Worm (Caenorhabditis elegans): ENCODE results near the gene F58A6.2.

F58A6.2 gene

DNA sequence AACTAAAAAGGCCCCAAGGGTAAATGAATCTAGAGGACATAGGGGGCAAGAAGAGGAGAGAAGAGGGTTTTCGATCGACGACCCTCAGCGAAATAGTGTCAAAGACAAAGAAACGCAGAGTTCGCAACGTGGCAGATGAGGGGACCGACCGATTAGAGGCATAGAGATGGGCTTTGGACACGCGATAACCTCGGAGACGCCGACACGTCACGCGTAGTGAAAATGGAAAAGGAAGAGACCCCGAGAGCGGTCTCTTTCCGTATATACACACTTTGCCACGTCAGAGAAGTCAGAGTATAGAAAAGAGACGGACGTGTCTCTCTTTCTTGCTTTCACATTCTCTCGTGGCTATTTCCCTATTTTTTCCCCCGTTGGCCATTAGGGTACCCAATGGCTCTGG lies 45.0 kb downstream of the F58A6.2 start (continued):
- TF ChIP-seq nhr-28 (tag; optimal IDR thresholded peaks at IDR 0.05), result no peak
- no peak for TF ChIP-seq ztf-11 (tag; optimal IDR thresholded peaks at IDR 0.05)
- TF ChIP-seq nhr-23 (tag; optimal IDR thresholded peaks at IDR 0.05), result peak; percentile 49
- peak; percentile 40 for TF ChIP-seq fkh-10 (GFP tag; optimal IDR thresholded peaks at IDR 0.05)
- peak; percentile 34 for TF ChIP-seq nhr-76 (tag; optimal IDR thresholded peaks at IDR 0.05)
- peak; percentile 63 for TF ChIP-seq egl-5 (tag; optimal IDR thresholded peaks at IDR 0.05)
- TF ChIP-seq skn-1 (tag; optimal IDR thresholded peaks at IDR 0.05), result no peak
- TF ChIP-seq pha-4 (tag; optimal IDR thresholded peaks at IDR 0.05), result peak; percentile 28
- TF ChIP-seq nhr-77 (tag; optimal IDR thresholded peaks at IDR 0.05), result no peak
- TF ChIP-seq elt-2 (tag; optimal IDR thresholded peaks at IDR 0.05), result peak; percentile 61
- no peak for TF ChIP-seq ceh-9 (tag; optimal IDR thresholded peaks at IDR 0.05)
- TF ChIP-seq nhr-12 (tag; optimal IDR thresholded peaks at IDR 0.05), result no peak
- peak; percentile 52 for TF ChIP-seq elt-1 (tag; optimal IDR thresholded peaks at IDR 0.05)

DNA sequence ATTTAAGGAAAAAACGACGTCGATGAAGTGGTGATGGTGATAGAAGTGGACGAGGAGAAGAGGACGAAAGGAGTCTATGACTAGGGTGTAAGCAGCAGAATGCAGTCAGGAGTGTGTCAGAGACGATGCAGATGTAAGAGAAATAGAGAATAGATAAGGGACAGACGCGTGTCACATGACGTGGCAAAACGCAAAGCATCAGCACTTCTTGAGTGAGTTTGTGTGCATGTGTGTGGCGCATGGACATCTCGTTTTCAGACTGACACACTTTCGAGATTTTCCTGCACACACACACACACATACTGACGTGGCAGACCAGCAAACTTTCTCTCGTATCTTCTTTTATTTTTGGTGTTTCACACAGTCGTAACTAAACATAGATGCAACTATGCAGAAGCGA lies 45.9 kb downstream of the F58A6.2 start:
- TF ChIP-seq unc-62 (GFP tag; optimal IDR thresholded peaks at IDR 0.05), result no peak
- TF ChIP-seq elt-3 (tag; optimal IDR thresholded peaks at IDR 0.05), result no peak
- TF ChIP-seq sea-2 (GFP tag; optimal IDR thresholded peaks at IDR 0.05), result no peak
- peak; percentile 68 for TF ChIP-seq nhr-43 (tag; optimal IDR thresholded peaks at IDR 0.05; ENCODE audit: poor library complexity, severe bottlenecking)
- TF ChIP-seq ceh-82 (tag; optimal IDR thresholded peaks at IDR 0.05), result no peak
- TF ChIP-seq lin-39 (tag; optimal IDR thresholded peaks at IDR 0.05), result peak; percentile 30
- peak; percentile 39 for TF ChIP-seq ama-1 (optimal IDR thresholded peaks at IDR 0.05)
- TF ChIP-seq ztf-4 (tag; optimal IDR thresholded peaks at IDR 0.05), result no peak
- TF ChIP-seq egl-5 (tag; optimal IDR thresholded peaks at IDR 0.05), result no peak
- TF ChIP-seq fkh-10 (GFP tag; optimal IDR thresholded peaks at IDR 0.05), result no peak
- TF ChIP-seq mml-1 (tag; optimal IDR thresholded peaks at IDR 0.05), result no peak
- TF ChIP-seq unc-39 (tag; optimal IDR thresholded peaks at IDR 0.05), result no peak
- no peak for TF ChIP-seq nhr-12 (tag; optimal IDR thresholded peaks at IDR 0.05)
- no peak for TF ChIP-seq ztf-11 (tag; optimal IDR thresholded peaks at IDR 0.05)
- TF ChIP-seq nhr-25 (tag; optimal IDR thresholded peaks at IDR 0.05), result peak; percentile 51
- TF ChIP-seq ceh-28 (tag; optimal IDR thresholded peaks at IDR 0.05), result peak; percentile 11
- TF ChIP-seq ceh-16 (tag; optimal IDR thresholded peaks at IDR 0.05), result no peak
- peak; percentile 30 for TF ChIP-seq jun-1 (tag; optimal IDR thresholded peaks at IDR 0.05)
- TF ChIP-seq ZK546.5 (tag; optimal IDR thresholded peaks at IDR 0.05), result no peak
- no peak for TF ChIP-seq lsy-12 (tag; optimal IDR thresholded peaks at IDR 0.05)
- TF ChIP-seq R02D3.7 (tag; optimal IDR thresholded peaks at IDR 0.05), result no peak
- TF ChIP-seq mdl-1 (tag; optimal IDR thresholded peaks at IDR 0.05), result no peak
- peak; percentile 44 for TF ChIP-seq hmg-11 (tag; optimal IDR thresholded peaks at IDR 0.05)
- TF ChIP-seq eor-1 (tag; optimal IDR thresholded peaks at IDR 0.05), result no peak
- TF ChIP-seq nhr-237 (tag; optimal IDR thresholded peaks at IDR 0.05), result no peak
- TF ChIP-seq nhr-11 (tag; optimal IDR thresholded peaks at IDR 0.05), result no peak
- TF ChIP-seq fkh-2 (tag; optimal IDR thresholded peaks at IDR 0.05), result no peak
- TF ChIP-seq nfya-1 (tag; optimal IDR thresholded peaks at IDR 0.05; ENCODE audit: insufficient read depth), result peak; percentile 71
- no peak for TF ChIP-seq nhr-77 (tag; optimal IDR thresholded peaks at IDR 0.05)
- TF ChIP-seq aly-2 (tag; optimal IDR thresholded peaks at IDR 0.05), result no peak
- TF ChIP-seq elt-2 (tag; optimal IDR thresholded peaks at IDR 0.05), result peak; percentile 99
- TF ChIP-seq nhr-76 (tag; optimal IDR thresholded peaks at IDR 0.05), result no peak
- TF ChIP-seq pqm-1 (tag; optimal IDR thresholded peaks at IDR 0.05), result peak; percentile 89
- TF ChIP-seq nhr-67 (tag; optimal IDR thresholded peaks at IDR 0.05), result no peak
- TF ChIP-seq nhr-28 (tag; optimal IDR thresholded peaks at IDR 0.05), result no peak
- TF ChIP-seq snpc-4 (tag; optimal IDR thresholded peaks at IDR 0.05), result peak; percentile 20
- TF ChIP-seq lin-15B (tag; optimal IDR thresholded peaks at IDR 0.05), result no peak
- TF ChIP-seq egl-27 (tag; optimal IDR thresholded peaks at IDR 0.05), result no peak
- TF ChIP-seq zag-1 (tag; optimal IDR thresholded peaks at IDR 0.05), result no peak
- peak; percentile 15 for TF ChIP-seq elt-1 (tag; optimal IDR thresholded peaks at IDR 0.05)
- peak; percentile 75 for TF ChIP-seq skn-1 (tag; optimal IDR thresholded peaks at IDR 0.05)
- no peak for TF ChIP-seq tbx-2 (tag; optimal IDR thresholded peaks at IDR 0.05)
- peak; percentile 48 for TF ChIP-seq pha-4 (tag; optimal IDR thresholded peaks at IDR 0.05)
- TF ChIP-seq ceh-9 (tag; optimal IDR thresholded peaks at IDR 0.05), result no peak
- TF ChIP-seq nhr-23 (tag; optimal IDR thresholded peaks at IDR 0.05), result peak; percentile 18
- no peak for TF ChIP-seq fos-1 (tag; optimal IDR thresholded peaks at IDR 0.05)
- TF ChIP-seq daf-12 (tag; optimal IDR thresholded peaks at IDR 0.05), result no peak

Measured in whole organism, L3 larva.